Fruit fly (Drosophila melanogaster): ENCODE results near the gene CG14957.
A peak's percentile ranks its signal among the peaks of the same experiment; 100 is the strongest.

The CG14957 gene

dm6 chr3L:3179474-3179873, 7.9 kb upstream of the CG14957 start (continued):
- TF ChIP-seq CG11456 (GFP tag; IDR thresholded peaks at IDR 0.05) (peak; percentile 92), ato (GFP tag; IDR thresholded peaks at IDR 0.05; ENCODE audit: partially characterized antibody) (no peak), CG14860 (GFP tag; IDR thresholded peaks at IDR 0.05; ENCODE audit: partially characterized antibody) (no peak), bowl (GFP tag; IDR thresholded peaks at IDR 0.05) (peak; percentile 44; the same call in 1 of the 2 replicates), CG17912 (GFP tag; optimal IDR thresholded peaks at IDR 0.05) (no peak), Rfx (GFP tag; IDR thresholded peaks at IDR 0.05) (peak; percentile 94), trem (tag; optimal IDR thresholded peaks at IDR 0.05) (peak; percentile 87), lola (GFP tag; optimal IDR thresholded peaks at IDR 0.05) (peak in 1 of 3 experiments; percentile 80), CkIIα-i1 (GFP tag; IDR thresholded peaks at IDR 0.05) (no peak), tll (GFP tag; optimal IDR thresholded peaks at IDR 0.05) (no peak), CG12769 (tag; optimal IDR thresholded peaks at IDR 0.05) (peak; percentile 90), Hmx (GFP tag; optimal IDR thresholded peaks at IDR 0.05) (no peak), CG30403 (GFP tag; optimal IDR thresholded peaks at IDR 0.05) (peak; percentile 86), YL-1 (GFP tag; optimal IDR thresholded peaks at IDR 0.05) (peak; percentile 42), Atf3 (GFP tag; optimal IDR thresholded peaks at IDR 0.05) (peak; percentile 31), lbe (GFP tag; optimal IDR thresholded peaks at IDR 0.05) (peak; percentile 88), da (GFP tag; optimal IDR thresholded peaks at IDR 0.05) (no peak), schlank (tag; optimal IDR thresholded peaks at IDR 0.05) (peak; percentile 68), nerfin-2 (GFP tag; IDR thresholded peaks at IDR 0.05; ENCODE audit: partially characterized antibody) (no peak), Max (GFP tag; optimal IDR thresholded peaks at IDR 0.05) (peak; percentile 85), Doc2 (GFP tag; IDR thresholded peaks at IDR 0.05) (peak; percentile 75), p53 (GFP tag; optimal IDR thresholded peaks at IDR 0.05) (no peak), cwo (GFP tag; optimal IDR thresholded peaks at IDR 0.05) (peak; percentile 85), gcm (GFP tag; optimal IDR thresholded peaks at IDR 0.05) (no peak), sens-2 (GFP tag; IDR thresholded peaks at IDR 0.05) (peak; percentile 53; the same call in 1 of the 2 replicates), CG3995 (GFP tag; optimal IDR thresholded peaks at IDR 0.05) (peak; percentile 52), CG6854 (GFP tag; optimal IDR thresholded peaks at IDR 0.05) (peak; percentile 82), z (GFP tag; IDR thresholded peaks at IDR 0.05) (no peak), hkb (optimal IDR thresholded peaks at IDR 0.05) (no peak), hkb (GFP tag; IDR thresholded peaks at IDR 0.05) (peak; percentile 95), crc (GFP tag; optimal IDR thresholded peaks at IDR 0.05) (peak; percentile 78), eve (GFP tag; optimal IDR thresholded peaks at IDR 0.05) (no peak), CG11398 (GFP tag; optimal IDR thresholded peaks at IDR 0.05) (peak; percentile 24), Awh (GFP tag; IDR thresholded peaks at IDR 0.05) (peak; percentile 86), CG10462 (GFP tag; optimal IDR thresholded peaks at IDR 0.05) (peak; percentile 64), CG17359 (tag; optimal IDR thresholded peaks at IDR 0.05) (no peak), HLH4C (GFP tag; IDR thresholded peaks at IDR 0.05; ENCODE audit: partially characterized antibody) (no peak), caup (GFP tag; optimal IDR thresholded peaks at IDR 0.05; ENCODE audit: severe bottlenecking) (peak; percentile 86), sim (GFP tag; IDR thresholded peaks at IDR 0.05) (peak; percentile 78), pan (optimal IDR thresholded peaks at IDR 0.05) (no peak), pan (GFP tag; optimal IDR thresholded peaks at IDR 0.05 in 1 of 2, IDR thresholded peaks at IDR 0.05 in 1 of 2) (peak in 1 of 2 experiments; percentile 92), Ada2b (GFP tag; IDR thresholded peaks at IDR 0.05) (peak; percentile 94), D19B (GFP tag; optimal IDR thresholded peaks at IDR 0.05) (peak; percentile 83), Poxn (GFP tag; IDR thresholded peaks at IDR 0.05) (peak; percentile 68), sob (GFP tag; IDR thresholded peaks at IDR 0.05) (peak; percentile 89), Dref (GFP tag; IDR thresholded peaks at IDR 0.05) (no peak), CG43689 (GFP tag; IDR thresholded peaks at IDR 0.05) (no peak), bcd (GFP tag; optimal IDR thresholded peaks at IDR 0.05) (peak; percentile 88), Pdp1 (GFP tag; optimal IDR thresholded peaks at IDR 0.05) (peak in 1 of 2 experiments; percentile 89), CG1529 (GFP tag; optimal IDR thresholded peaks at IDR 0.05) (peak; percentile 62), Spps (tag; optimal IDR thresholded peaks at IDR 0.05) (peak; percentile 86)

Data from whole organism, embryonic.